Fruit fly (Drosophila melanogaster): ENCODE results near the gene CG9631.

dm6 chr3R:14214776-14215175 lies 11.8 kb downstream of the CG9631 start, which contains the start of gene Dop1R1:
- no peak for TF ChIP-seq CG13204 (GFP tag; optimal IDR thresholded peaks at IDR 0.05)
- TF ChIP-seq CG17806 (tag; optimal IDR thresholded peaks at IDR 0.05), result no peak
- no peak for TF ChIP-seq CG9948 (tag; optimal IDR thresholded peaks at IDR 0.05)
- TF ChIP-seq gl (tag; optimal IDR thresholded peaks at IDR 0.05), result no peak
- TF ChIP-seq CG34367 (tag; optimal IDR thresholded peaks at IDR 0.05), result no peak
- TF ChIP-seq fd96Ca (GFP tag; IDR thresholded peaks at IDR 0.05), result no peak
- TF ChIP-seq D1 (tag; optimal IDR thresholded peaks at IDR 0.05), result no peak
- TF ChIP-seq CG4496 (GFP tag; IDR thresholded peaks at IDR 0.05), result no peak
- TF ChIP-seq Pif1B (GFP tag; optimal IDR thresholded peaks at IDR 0.05), result no peak
- TF ChIP-seq rn (GFP tag; IDR thresholded peaks at IDR 0.05), result no peak
- TF ChIP-seq Ets98B (GFP tag; IDR thresholded peaks at IDR 0.05), result no peak
- TF ChIP-seq EcR (GFP tag; optimal IDR thresholded peaks at IDR 0.05), result no peak
- no peak for TF ChIP-seq CG8301 (tag; optimal IDR thresholded peaks at IDR 0.05)
